Fruit fly (Drosophila melanogaster) S2 (cell line): ENCODE results near the gene CG32407.

Experiments
- CG8478 ChIP-seq: fragments of >200 bp; optimal IDR thresholded peaks from 2 replicates; lab custom pipeline; 2018
- CTCF ChIP-seq, 2 experiments: fragments of >200 bp; optimal IDR thresholded peaks; 2 replicates each; lab custom pipeline; 2018

DNA sequence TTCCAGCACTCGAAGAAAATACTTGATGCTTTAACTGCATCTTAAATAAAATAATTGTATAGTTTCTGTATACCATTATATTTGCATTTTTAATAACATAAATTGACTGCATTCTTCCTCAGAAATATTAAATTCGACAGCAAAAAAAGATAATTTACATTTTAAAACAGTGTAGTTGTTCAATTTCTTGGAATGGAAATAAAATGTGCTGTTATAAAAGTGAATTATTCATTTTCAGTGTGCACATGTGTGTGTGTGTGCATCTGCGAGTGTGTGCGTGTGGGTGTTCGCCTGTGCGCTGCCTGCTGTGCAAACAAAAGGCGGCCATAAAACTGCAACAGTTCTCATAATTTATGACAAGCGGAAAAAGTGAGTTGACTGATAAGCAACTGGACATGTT, 30.3 kb downstream of the CG32407 start:
- TF ChIP-seq CG8478 (lab: Kevin White, UChicago) (no peak), CTCF (optimal IDR thresholded peaks at IDR 0.05; lab: Kevin White, UChicago) (no peak)
